Fruit fly (Drosophila melanogaster): ENCODE data around the gene boi.

The boi gene

DNA sequence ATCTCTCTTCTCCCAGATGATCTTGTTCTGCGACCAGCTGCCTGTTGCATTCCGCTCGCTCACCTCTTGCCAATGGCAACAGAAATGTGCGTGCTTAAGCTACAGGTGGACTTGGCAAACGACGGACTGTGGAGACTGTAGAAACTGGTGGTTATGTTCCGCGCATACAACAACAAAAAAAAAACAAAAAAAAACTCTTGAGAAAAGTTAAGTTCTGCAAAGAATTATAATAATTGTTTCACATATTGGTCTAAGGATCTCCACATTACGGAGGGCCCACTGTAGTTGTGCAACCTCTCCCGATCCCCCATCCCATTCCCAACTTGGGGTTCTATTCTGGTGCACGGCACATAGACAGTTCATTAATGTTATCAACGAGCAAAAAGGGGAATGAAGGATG lies 1.3 kb downstream of the boi start (continued):
- no peak for TF ChIP-seq hkb (optimal IDR thresholded peaks at IDR 0.05)
- peak; percentile 80 for TF ChIP-seq hkb (GFP tag; IDR thresholded peaks at IDR 0.05)
- TF ChIP-seq CG10366 (GFP tag; IDR thresholded peaks at IDR 0.05): peak; percentile 65; the same call in 1 of the 2 replicates
- TF ChIP-seq CHES-1-like (GFP tag; optimal IDR thresholded peaks at IDR 0.05): peak; percentile 56
- TF ChIP-seq CG14860 (GFP tag; IDR thresholded peaks at IDR 0.05; ENCODE audit: partially characterized antibody): no peak
- TF ChIP-seq ap (GFP tag; IDR thresholded peaks at IDR 0.05): peak; percentile 64; the same call in 1 of the 2 replicates
- TF ChIP-seq Blimp-1 (GFP tag; optimal IDR thresholded peaks at IDR 0.05): peak; percentile 82
- TF ChIP-seq HLH3B (GFP tag; IDR thresholded peaks at IDR 0.05): peak; percentile 77
- TF ChIP-seq nau (GFP tag; optimal IDR thresholded peaks at IDR 0.05): peak; percentile 55
- peak; percentile 66 for TF ChIP-seq CG11398 (GFP tag; optimal IDR thresholded peaks at IDR 0.05)
- TF ChIP-seq ato (GFP tag; IDR thresholded peaks at IDR 0.05; ENCODE audit: partially characterized antibody): no peak
- peak; percentile 18 for TF ChIP-seq fd102C (GFP tag; optimal IDR thresholded peaks at IDR 0.05)
- TF ChIP-seq CG16815 (GFP tag; optimal IDR thresholded peaks at IDR 0.05): peak; percentile 71
- peak; percentile 32; the same call in 1 of the 2 replicates for TF ChIP-seq aop (GFP tag; IDR thresholded peaks at IDR 0.05)
- peak; percentile 58 for TF ChIP-seq CG3407 (GFP tag; optimal IDR thresholded peaks at IDR 0.05)
- TF ChIP-seq Hr39 (optimal IDR thresholded peaks at IDR 0.05): no peak
- peak; percentile 37; the same call in 1 of the 2 replicates for TF ChIP-seq E2f2 (GFP tag; IDR thresholded peaks at IDR 0.05)
- TF ChIP-seq CG10274 (GFP tag; optimal IDR thresholded peaks at IDR 0.05): peak; percentile 19
- TF ChIP-seq oc (tag; optimal IDR thresholded peaks at IDR 0.05): peak; percentile 74
- peak; percentile 69 for TF ChIP-seq sens-2 (GFP tag; IDR thresholded peaks at IDR 0.05)
- TF ChIP-seq Taf1 (GFP tag; IDR thresholded peaks at IDR 0.05): no peak
- peak; percentile 51 for TF ChIP-seq Abd-B (GFP tag; optimal IDR thresholded peaks at IDR 0.05)
- TF ChIP-seq sna (GFP tag; IDR thresholded peaks at IDR 0.05; ENCODE audit: partially characterized antibody): no peak
- peak; percentile 60 for TF ChIP-seq CG14441 (GFP tag; IDR thresholded peaks at IDR 0.05)
- TF ChIP-seq maf-S (GFP tag; optimal IDR thresholded peaks at IDR 0.05): no peak
- peak; percentile 84 for TF ChIP-seq dan (GFP tag; IDR thresholded peaks at IDR 0.05)
- peak; percentile 58 for TF ChIP-seq CG14014 (GFP tag; IDR thresholded peaks at IDR 0.05)
- peak; percentile 94 for TF ChIP-seq grau (tag; optimal IDR thresholded peaks at IDR 0.05)
- TF ChIP-seq vvl (GFP tag; IDR thresholded peaks at IDR 0.05): peak; percentile 86
- peak; percentile 77 for TF ChIP-seq Mrtf (GFP tag; IDR thresholded peaks at IDR 0.05)
- TF ChIP-seq crp (GFP tag; optimal IDR thresholded peaks at IDR 0.05): no peak
- no peak for TF ChIP-seq insv (GFP tag; optimal IDR thresholded peaks at IDR 0.05)
- 0 out of 2 replicates have a peak, but pooled peaks have one; percentile 39 for TF ChIP-seq dati (GFP tag; IDR thresholded peaks at IDR 0.05)
- no peak for TF ChIP-seq CG34224 (GFP tag; IDR thresholded peaks at IDR 0.05; ENCODE audit: partially characterized antibody)
- TF ChIP-seq CG13775 (GFP tag; optimal IDR thresholded peaks at IDR 0.05): peak; percentile 56
- TF ChIP-seq CG4282 (GFP tag; optimal IDR thresholded peaks at IDR 0.05): no peak
- peak; percentile 28 for TF ChIP-seq Lhr (GFP tag; optimal IDR thresholded peaks at IDR 0.05)
- peak; percentile 56 for TF ChIP-seq CG10431 (GFP tag; optimal IDR thresholded peaks at IDR 0.05)
- peak; percentile 59; the same call in 1 of the 3 replicates for TF ChIP-seq CG7357 (GFP tag; IDR thresholded peaks at IDR 0.05)
- peak; percentile 36 for TF ChIP-seq CG12659 (GFP tag; optimal IDR thresholded peaks at IDR 0.05)
- TF ChIP-seq Rx (GFP tag; IDR thresholded peaks at IDR 0.05): peak; percentile 68
- peak; percentile 27 for TF ChIP-seq CG12299 (tag; optimal IDR thresholded peaks at IDR 0.05)
- TF ChIP-seq CG11247 (GFP tag; IDR thresholded peaks at IDR 0.05): peak; percentile 41; the same call in 1 of the 2 replicates
- peak; percentile 49 for TF ChIP-seq CG15269 (tag; optimal IDR thresholded peaks at IDR 0.05)
- TF ChIP-seq gfzf (GFP tag; optimal IDR thresholded peaks at IDR 0.05): no peak
- TF ChIP-seq prd (optimal IDR thresholded peaks at IDR 0.05): no peak
- peak; percentile 90 for TF ChIP-seq prd (GFP tag; IDR thresholded peaks at IDR 0.05)
- peak; percentile 91 for TF ChIP-seq CG4404 (GFP tag; IDR thresholded peaks at IDR 0.05)
- TF ChIP-seq wdn (GFP tag; IDR thresholded peaks at IDR 0.05): no peak
- TF ChIP-seq Mad (GFP tag; optimal IDR thresholded peaks at IDR 0.05): peak; percentile 67
- TF ChIP-seq tll (GFP tag; optimal IDR thresholded peaks at IDR 0.05): no peak

All from whole organism, embryonic.